Fruit fly (Drosophila melanogaster) whole organism, wandering third instar larva: ENCODE results near the gene sea.
A peak's percentile ranks its signal among the peaks of the same experiment; 100 is the strongest.

Source experiments
- Dfd ChIP-seq: fragments of >200 bp; optimal IDR thresholded peaks from 2 replicates; lab custom pipeline; 2017; ENCODE audit warnings: missing biosample characterization, missing genetic modification characterization
- GATAd ChIP-seq: sonication (Bioruptor generic); optimal IDR thresholded peaks from 2 replicates; lab custom pipeline; 2016; ENCODE audit warnings: missing biosample characterization, missing genetic modification characterization
- HLH106 ChIP-seq: fragments of 200-800 bp; optimal IDR thresholded peaks from 3 replicates; lab custom pipeline; 2019; ENCODE audit warnings: missing biosample characterization, mild to moderate bottlenecking, missing genetic modification characterization, moderate library complexity
- Hnf4 ChIP-seq: fragments of 200-800 bp; sonication (Bioruptor generic); optimal IDR thresholded peaks from 2 replicates; lab custom pipeline; 2016; ENCODE audit warnings: missing biosample characterization, mild to moderate bottlenecking, missing genetic modification characterization
- Hr78 ChIP-seq: fragments of >200 bp; optimal IDR thresholded peaks from 2 replicates; lab custom pipeline; 2017; ENCODE audit warnings: missing biosample characterization, missing genetic modification characterization
- Jra ChIP-seq: sonication (Bioruptor generic); optimal IDR thresholded peaks from 2 replicates; lab custom pipeline; 2016; ENCODE audit warnings: missing biosample characterization, missing genetic modification characterization
- Myc ChIP-seq: fragments of >200 bp; optimal IDR thresholded peaks from 2 replicates; lab custom pipeline; 2017
- OdsH ChIP-seq: fragments of 200-800 bp; sonication (Bioruptor generic); optimal IDR thresholded peaks from 2 replicates; lab custom pipeline; 2016; ENCODE audit warnings: missing biosample characterization, mild to moderate bottlenecking, missing genetic modification characterization
- br ChIP-seq: fragments of 200-800 bp; sonication (Bioruptor generic); optimal IDR thresholded peaks from 2 replicates; lab custom pipeline; 2016; ENCODE audit warnings: missing biosample characterization, missing genetic modification characterization
- dmrt93B ChIP-seq: fragments of 200-800 bp; sonication (Bioruptor generic); optimal IDR thresholded peaks from 2 replicates; lab custom pipeline; 2018; ENCODE audit warnings: missing biosample characterization, mild to moderate bottlenecking, missing genetic modification characterization
- ey ChIP-seq: fragments of 200-800 bp; sonication (Bioruptor generic); optimal IDR thresholded peaks from 2 replicates; lab custom pipeline; 2016; ENCODE audit warnings: missing biosample characterization, missing genetic modification characterization
- psq ChIP-seq: fragments of 200-800 bp; sonication (Bioruptor generic); optimal IDR thresholded peaks from 3 replicates; lab custom pipeline; 2017; ENCODE audit warnings: missing biosample characterization, mild to moderate bottlenecking, missing genetic modification characterization, moderate library complexity
- rgr ChIP-seq: fragments of 200-800 bp; sonication (Bioruptor generic); optimal IDR thresholded peaks from 3 replicates; lab custom pipeline; 2016; ENCODE audit warnings: missing biosample characterization, mild to moderate bottlenecking, missing genetic modification characterization
- usp ChIP-seq: fragments of >200 bp; optimal IDR thresholded peaks from 2 replicates; lab custom pipeline; 2017; ENCODE audit warnings: missing biosample characterization, missing genetic modification characterization

DNA sequence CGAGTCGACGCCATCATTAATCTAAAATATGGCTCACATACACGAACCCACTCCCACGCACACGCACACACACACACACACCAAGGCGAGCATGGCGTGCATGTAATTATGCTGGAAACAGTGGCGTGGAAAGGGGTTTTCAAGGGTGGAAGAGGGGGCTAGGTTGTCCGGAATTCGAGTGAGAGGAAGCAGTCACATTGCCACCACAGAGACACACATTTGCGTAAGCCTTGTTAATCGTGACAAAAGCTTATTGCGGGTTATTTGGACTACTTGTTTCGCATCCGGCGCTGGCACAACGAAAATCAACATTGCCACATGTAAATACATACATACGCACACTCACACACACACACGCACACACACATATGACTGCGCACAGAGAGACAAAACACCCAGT, 11.9 kb downstream of the sea start:
- TF ChIP-seq Hnf4 (GFP tag; lab: Kevin White, UChicago) (no peak), usp (no peak), rgr (GFP tag; lab: Kevin White, UChicago) (no peak), GATAd (no peak), Dfd (GFP tag; lab: Kevin White, UChicago) (peak; percentile 88), OdsH (GFP tag; lab: Kevin White, UChicago) (no peak), psq (GFP tag; lab: Kevin White, UChicago) (no peak), br (GFP tag; lab: Kevin White, UChicago) (no peak), Myc (lab: Kevin White, UChicago) (no peak), ey (GFP tag; lab: Kevin White, UChicago) (no peak), dmrt93B (GFP tag; lab: Kevin White, UChicago) (no peak), Hr78 (GFP tag; lab: Kevin White, UChicago) (no peak), Jra (GFP tag; lab: Kevin White, UChicago) (no peak), HLH106 (no peak)
